Fruit fly (Drosophila melanogaster): Measurements from ENCODE around the gene CG14151.

- TF ChIP-seq CG14667 (GFP tag; IDR thresholded peaks at IDR 0.05) (no peak), wdn (GFP tag; IDR thresholded peaks at IDR 0.05) (no peak), tll (GFP tag; optimal IDR thresholded peaks at IDR 0.05) (no peak), fd64A (GFP tag; optimal IDR thresholded peaks at IDR 0.05) (no peak), ac (GFP tag; optimal IDR thresholded peaks at IDR 0.05) (no peak), zen2 (GFP tag; IDR thresholded peaks at IDR 0.05; ENCODE audit: partially characterized antibody) (no peak), shn (GFP tag; optimal IDR thresholded peaks at IDR 0.05) (no peak)
Observed at dm6 chr3L:10641589-10641988, 13.3 kb upstream of the CG14151 start, which contains the start of gene CG14154.
